Fruit fly (Drosophila melanogaster): ENCODE measurements around the gene cad.

The cad gene

DNA sequence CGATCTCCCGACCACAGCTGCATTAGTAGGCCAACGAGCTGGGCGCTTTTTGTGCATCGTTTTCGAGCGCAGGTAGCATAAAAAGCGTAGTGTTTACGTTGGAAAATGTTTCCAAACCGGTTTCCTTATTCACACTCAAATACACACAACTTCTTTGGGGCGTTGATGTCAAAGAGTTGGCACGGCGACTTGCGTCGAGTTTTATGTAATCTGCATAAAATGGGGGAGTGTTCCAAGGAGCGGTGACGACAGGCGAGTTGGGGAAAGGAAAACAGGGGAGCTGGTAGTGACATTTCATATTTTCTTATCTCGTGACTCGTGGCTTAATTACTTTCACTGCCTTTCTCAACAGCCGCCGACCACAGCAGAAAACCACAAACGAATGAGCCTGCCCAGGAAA is 24.1 kb downstream of the cad start:
- TF ChIP-seq CG13894 (tag; optimal IDR thresholded peaks at IDR 0.05) = peak; percentile 9
- no peak for TF ChIP-seq Taf1 (GFP tag; IDR thresholded peaks at IDR 0.05)
- peak; percentile 60; the same call in 1 of the 2 replicates for TF ChIP-seq vvl (GFP tag; IDR thresholded peaks at IDR 0.05)
- TF ChIP-seq chinmo (GFP tag; IDR thresholded peaks at IDR 0.05; ENCODE audit: partially characterized antibody) = peak; percentile 66; the same call in 2 of the 4 replicates
- TF ChIP-seq pros (GFP tag; optimal IDR thresholded peaks at IDR 0.05) = peak; percentile 64
- TF ChIP-seq tll (GFP tag; optimal IDR thresholded peaks at IDR 0.05) = no peak
- TF ChIP-seq kni (GFP tag; optimal IDR thresholded peaks at IDR 0.05) = peak; percentile 22
- peak in 1 of 2 experiments; percentile 56 for TF ChIP-seq Pdp1 (GFP tag; optimal IDR thresholded peaks at IDR 0.05)
- peak; percentile 25; the same call in 1 of the 3 replicates for TF ChIP-seq CG6791 (GFP tag; IDR thresholded peaks at IDR 0.05; ENCODE audit: partially characterized antibody)
- peak; percentile 15 for TF ChIP-seq Med (GFP tag)
- 0 out of 2 replicates have a peak, but pooled peaks have one; percentile 7 for TF ChIP-seq CG4730 (GFP tag; IDR thresholded peaks at IDR 0.05)
- TF ChIP-seq z (GFP tag; IDR thresholded peaks at IDR 0.05) = peak; percentile 67; the same call in 1 of the 3 replicates
- peak; percentile 24 for TF ChIP-seq sens (GFP tag)
- TF ChIP-seq rib (GFP tag; IDR thresholded peaks at IDR 0.05) = no peak
- TF ChIP-seq dysf (GFP tag; IDR thresholded peaks at IDR 0.05) = no peak
- no peak for TF ChIP-seq CG31365 (tag; optimal IDR thresholded peaks at IDR 0.05)

DNA sequence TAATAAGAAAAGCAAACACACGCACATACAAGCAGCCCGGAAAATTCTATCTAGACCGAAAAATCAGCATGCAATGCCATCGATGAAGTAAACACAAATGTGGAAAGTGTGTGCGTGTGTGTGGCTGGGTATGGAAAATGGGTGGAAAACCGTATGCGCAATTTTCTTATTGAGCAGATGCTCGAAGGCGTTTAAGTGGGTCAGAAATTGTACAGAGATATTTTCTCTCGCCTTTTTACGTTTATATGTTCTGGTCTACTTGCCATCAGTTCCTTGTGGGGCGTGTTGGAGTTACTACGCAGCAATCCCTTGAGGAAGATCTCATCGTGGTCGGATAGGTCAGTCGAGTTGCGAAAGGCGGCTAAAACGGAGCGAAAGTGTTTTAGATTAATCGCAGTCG is 25.2 kb downstream of the cad start:
- TF ChIP-seq CG15073 (GFP tag; optimal IDR thresholded peaks at IDR 0.05) = no peak
- TF ChIP-seq zfh1 (GFP tag; IDR thresholded peaks at IDR 0.05) = 0 out of 3 replicates have a peak, but pooled peaks have one; percentile 4
- peak; percentile 12 for TF ChIP-seq cg (GFP tag; optimal IDR thresholded peaks at IDR 0.05)
- peak in 1 of 2 experiments; percentile 64 for TF ChIP-seq Pdp1 (GFP tag; optimal IDR thresholded peaks at IDR 0.05)
- TF ChIP-seq CG13894 (tag; optimal IDR thresholded peaks at IDR 0.05) = peak; percentile 74
- TF ChIP-seq Elba2 (GFP tag; optimal IDR thresholded peaks at IDR 0.05) = peak; percentile 54
- no peak for TF ChIP-seq CG18262 (tag; optimal IDR thresholded peaks at IDR 0.05)

DNA sequence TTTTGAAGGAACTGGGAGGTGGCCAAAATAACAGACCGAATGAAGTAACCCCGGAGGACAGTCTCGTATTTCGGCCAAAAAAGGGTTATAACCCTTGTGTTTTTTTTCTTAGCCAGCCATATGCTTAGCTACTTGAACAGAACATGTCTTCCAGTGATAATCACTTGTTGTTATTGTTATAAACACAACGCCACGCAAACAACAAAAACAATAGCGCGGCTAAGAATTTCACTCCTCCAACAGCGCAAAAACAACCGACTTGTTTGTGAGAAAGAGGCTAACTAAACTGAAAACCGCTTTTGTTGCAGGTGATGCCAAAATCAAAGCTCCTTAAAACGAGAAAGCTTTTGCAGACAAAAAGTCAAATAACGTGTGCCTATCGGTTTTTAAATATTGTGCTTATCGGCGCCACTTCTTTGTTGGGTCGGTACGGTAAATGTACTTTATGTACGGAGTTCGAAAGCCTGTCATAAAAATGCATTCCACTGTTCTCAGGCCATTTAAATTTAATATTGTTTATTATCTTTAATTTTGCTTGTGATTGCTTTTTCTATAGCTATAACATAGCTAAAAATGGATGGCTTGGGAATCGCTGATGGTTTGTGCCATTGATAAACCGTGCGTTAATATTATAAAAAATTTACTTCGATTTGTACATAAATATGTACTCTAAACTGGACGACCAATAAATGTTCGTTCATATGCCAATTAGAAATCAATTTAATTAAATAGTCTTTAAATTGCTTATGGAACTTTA is 26.4 kb downstream of the cad start, which contains the start of gene vari:
Gene vari (minus strand): TSS at position 285 of the 757 bp plus-strand sequence.
- TF ChIP-seq CG2202 (tag; optimal IDR thresholded peaks at IDR 0.05) (no peak), gsb-n (tag; optimal IDR thresholded peaks at IDR 0.05) (no peak), gce (GFP tag; IDR thresholded peaks at IDR 0.05) (no peak), Lhr (GFP tag; optimal IDR thresholded peaks at IDR 0.05) (peak; percentile 73), CG9876 (GFP tag; optimal IDR thresholded peaks at IDR 0.05) (no peak), Fer1 (GFP tag; optimal IDR thresholded peaks at IDR 0.05) (peak; percentile 53), exex (tag; optimal IDR thresholded peaks at IDR 0.05) (no peak), CG10366 (GFP tag; IDR thresholded peaks at IDR 0.05) (no peak), gt (GFP tag; IDR thresholded peaks at IDR 0.05) (no peak), zen (tag; optimal IDR thresholded peaks at IDR 0.05) (no peak), CG10431 (GFP tag; optimal IDR thresholded peaks at IDR 0.05) (no peak), CG17359 (tag; optimal IDR thresholded peaks at IDR 0.05) (peak; percentile 1), Dfd (GFP tag; optimal IDR thresholded peaks at IDR 0.05) (no peak), CG14441 (GFP tag; IDR thresholded peaks at IDR 0.05) (no peak), sob (GFP tag; IDR thresholded peaks at IDR 0.05) (peak; percentile 11; the same call in 1 of the 2 replicates), CoRest (tag; optimal IDR thresholded peaks at IDR 0.05) (no peak), kah (GFP tag; optimal IDR thresholded peaks at IDR 0.05) (no peak), pfk (GFP tag; optimal IDR thresholded peaks at IDR 0.05) (no peak), unpg (GFP tag; optimal IDR thresholded peaks at IDR 0.05) (no peak), CG4730 (GFP tag; IDR thresholded peaks at IDR 0.05) (no peak), CG2120 (GFP tag; optimal IDR thresholded peaks at IDR 0.05) (no peak), HLHmδ (GFP tag; optimal IDR thresholded peaks at IDR 0.05) (no peak), scrt (GFP tag; optimal IDR thresholded peaks at IDR 0.05) (peak; percentile 58), vvl (GFP tag; IDR thresholded peaks at IDR 0.05) (peak; percentile 33; the same call in 1 of the 2 replicates), dan (GFP tag; IDR thresholded peaks at IDR 0.05) (no peak), sens (GFP tag) (no peak), PHDP (tag; optimal IDR thresholded peaks at IDR 0.05) (no peak), CG32767 (GFP tag; IDR thresholded peaks at IDR 0.05) (0 out of 2 replicates have a peak, but pooled peaks have one; percentile 17)

All from whole organism, embryonic.